Worm (Caenorhabditis elegans) whole organism, L4 larva: ENCODE results near the gene R02D3.8.

Experiments
- D1046.2 ChIP-seq: fragments of 200-800 bp; sonication (Bioruptor generic); IDR thresholded peaks from 2 replicates; pipeline ENCODE4 v1.3.6; 2022; ENCODE audit warnings: missing genetic modification characterization, missing compliant biosample characterization
- F37D6.2 ChIP-seq: sonication (generic microtip); optimal IDR thresholded peaks from 2 replicates; lab custom pipeline; 2016; ENCODE audit warnings: mild to moderate bottlenecking, missing genetic modification characterization, missing compliant biosample characterization
- F44E2.7 ChIP-seq: fragments of 200-800 bp; sonication (Bioruptor generic); IDR thresholded peaks from 2 replicates; pipeline ENCODE4 v2.1.2; 2022; ENCODE audit warnings: missing genetic modification characterization, missing compliant biosample characterization
- F49E8.2 ChIP-seq: sonication (generic microtip); optimal IDR thresholded peaks from 2 replicates; lab custom pipeline; 2016; ENCODE audit warnings: missing compliant biosample characterization, mild to moderate bottlenecking, missing genetic modification characterization, borderline replicate concordance
- R02D3.7 ChIP-seq: fragments of 150-350 bp; sonication (generic microtip); optimal IDR thresholded peaks from 3 replicates; lab custom pipeline; 2014; ENCODE audit warnings: missing biosample characterization, missing genetic modification characterization
- T20F7.1 ChIP-seq: fragments of 200-800 bp; sonication (Bioruptor generic); optimal IDR thresholded peaks from 2 replicates; lab custom pipeline; 2018; ENCODE audit warnings: mild to moderate bottlenecking, missing genetic modification characterization, missing compliant biosample characterization
- T26A8.4 ChIP-seq: fragments of 200-800 bp; sonication (Bioruptor generic); IDR thresholded peaks from 2 replicates; pipeline ENCODE4 v1.3.6; 2022; ENCODE audit warnings: missing genetic modification characterization, missing compliant biosample characterization
- Y105C5A.15 ChIP-seq: fragments of 200-800 bp; sonication (Bioruptor generic); IDR thresholded peaks from 2 replicates; pipeline ENCODE4 v1.3.6; 2022; ENCODE audit warnings: missing genetic modification characterization, missing compliant biosample characterization
- ZK337.2 ChIP-seq: fragments of 200-800 bp; sonication (Bioruptor generic); IDR thresholded peaks from 2 replicates; pipeline ENCODE4 v1.3.6; 2022; ENCODE audit warnings: missing genetic modification reagents, missing genetic modification characterization, missing compliant biosample characterization
- aha-1 ChIP-seq: fragments of 150-350 bp; peaks from one replicate; lab custom pipeline; 2014; ENCODE audit warnings: missing biosample characterization, missing genetic modification characterization
- ceh-82 ChIP-seq: sonication (generic microtip); optimal IDR thresholded peaks from 2 replicates; lab custom pipeline; 2017; ENCODE audit warnings: missing biosample characterization, missing genetic modification characterization
- ces-1 ChIP-seq: fragments of 150-350 bp; sonication (generic microtip); optimal IDR thresholded peaks from 4 replicates; lab custom pipeline; 2014; ENCODE audit warnings: missing biosample characterization, missing genetic modification reagents, missing genetic modification characterization
- ctbp-1 ChIP-seq: fragments of 200-800 bp; sonication (Bioruptor generic); IDR thresholded peaks from 2 replicates; pipeline ENCODE4 v1.3.6; 2022; ENCODE audit warnings: missing genetic modification reagents, missing genetic modification characterization, missing compliant biosample characterization
- dpl-1 ChIP-seq: fragments of 150-350 bp; optimal IDR thresholded peaks from 2 replicates; lab custom pipeline; 2014; ENCODE audit warnings: missing biosample characterization, missing genetic modification reagents, missing genetic modification characterization
- duxl-1 ChIP-seq: sonication (generic microtip); optimal IDR thresholded peaks from 2 replicates; lab custom pipeline; 2016; ENCODE audit warnings: mild to moderate bottlenecking, missing genetic modification characterization, moderate library complexity, missing compliant biosample characterization; ENCODE audit not compliant: poor library complexity
- dve-1 ChIP-seq: sonication (generic microtip); optimal IDR thresholded peaks from 2 replicates; lab custom pipeline; 2017; ENCODE audit warnings: antibody characterized with exemption, mild to moderate bottlenecking, missing genetic modification characterization, missing compliant biosample characterization; ENCODE audit not compliant: insufficient read depth
- egl-27 ChIP-seq: sonication (generic microtip); optimal IDR thresholded peaks from 3 replicates; lab custom pipeline; 2017; ENCODE audit warnings: missing biosample characterization, missing genetic modification reagents, missing genetic modification characterization
- fos-1 ChIP-seq: fragments of 150-350 bp; optimal IDR thresholded peaks from 2 replicates; lab custom pipeline; 2014; ENCODE audit warnings: missing biosample characterization, missing genetic modification characterization
- lin-13 ChIP-seq: fragments of 150-350 bp; optimal IDR thresholded peaks from 2 replicates; lab custom pipeline; 2014; ENCODE audit warnings: missing biosample characterization, missing genetic modification reagents, missing genetic modification characterization
- lin-29 ChIP-seq: fragments of 200-800 bp; sonication (Bioruptor generic); IDR thresholded peaks from 2 replicates; pipeline ENCODE4 v1.3.6; 2022; ENCODE audit warnings: missing genetic modification reagents, missing genetic modification characterization, missing compliant biosample characterization
- lin-38 ChIP-seq: fragments of 200-800 bp; sonication (Bioruptor generic); IDR thresholded peaks from 2 replicates; pipeline ENCODE4 v1.3.6; 2022; ENCODE audit warnings: missing genetic modification reagents, missing genetic modification characterization, missing compliant biosample characterization
- lin-39 ChIP-seq: fragments of 150-350 bp; optimal IDR thresholded peaks from 2 replicates; lab custom pipeline; 2014; ENCODE audit warnings: missing biosample characterization, missing genetic modification reagents, missing genetic modification characterization
- lsy-2 ChIP-seq, 2 experiments: fragments of 150-350 bp in 1 of 2; sonication (generic microtip) in 1 of 2; optimal IDR thresholded peaks; 2 replicates each; lab custom pipeline; 2014 to 2017; ENCODE audit warnings: missing biosample characterization in 2 of 2, missing genetic modification characterization in 2 of 2
- mes-2 ChIP-seq: sonication (generic microtip); optimal IDR thresholded peaks from 2 replicates; lab custom pipeline; 2016; ENCODE audit warnings: missing genotype, mild to moderate bottlenecking, missing genetic modification characterization, missing compliant biosample characterization; ENCODE audit not compliant: poor library complexity, severe bottlenecking
- mxl-2 ChIP-seq: fragments of 200-800 bp; sonication (Bioruptor generic); conservative IDR thresholded peaks from 2 replicates; pipeline ENCODE4 v1.3.6; 2022; ENCODE audit warnings: missing genetic modification reagents, missing genetic modification characterization, missing compliant biosample characterization
- nhr-102 ChIP-seq: sonication (generic microtip); optimal IDR thresholded peaks from 2 replicates; lab custom pipeline; 2016; ENCODE audit warnings: mild to moderate bottlenecking, missing genetic modification characterization, moderate library complexity, missing compliant biosample characterization
- nhr-237 ChIP-seq: sonication (generic microtip); optimal IDR thresholded peaks from 2 replicates; lab custom pipeline; 2017; ENCODE audit warnings: missing biosample characterization, missing genetic modification characterization
- nhr-25 ChIP-seq: sonication (generic microtip); optimal IDR thresholded peaks from 2 replicates; lab custom pipeline; 2017; ENCODE audit warnings: missing genetic modification characterization, mild to moderate bottlenecking, missing compliant biosample characterization, antibody characterized with exemption, moderate library complexity, borderline replicate concordance; ENCODE audit not compliant: insufficient read depth
- nhr-28 ChIP-seq: fragments of 150-350 bp; optimal IDR thresholded peaks from 2 replicates; lab custom pipeline; 2014; ENCODE audit warnings: missing biosample characterization, missing genetic modification characterization
- nhr-42 ChIP-seq: fragments of 200-800 bp; sonication (Bioruptor generic); IDR thresholded peaks from 2 replicates; pipeline ENCODE4 v1.3.6; 2022; ENCODE audit warnings: missing genetic modification characterization, missing compliant biosample characterization
- php-3 ChIP-seq: fragments of 200-800 bp; sonication (Bioruptor generic); IDR thresholded peaks from 2 replicates; pipeline ENCODE4 v1.3.6; 2022; ENCODE audit warnings: missing genetic modification reagents, missing genetic modification characterization, missing compliant biosample characterization
- pqm-1 ChIP-seq: sonication (generic microtip); optimal IDR thresholded peaks from 2 replicates; lab custom pipeline; 2017; ENCODE audit warnings: missing biosample characterization, missing genetic modification characterization
- rbr-2 ChIP-seq: sonication (generic microtip); optimal IDR thresholded peaks from 2 replicates; lab custom pipeline; 2016; ENCODE audit warnings: missing genotype, missing genetic modification characterization, missing compliant biosample characterization
- spr-3 ChIP-seq: fragments of 200-800 bp; sonication (Bioruptor generic); optimal IDR thresholded peaks from 2 replicates; lab custom pipeline; 2018; ENCODE audit warnings: mild to moderate bottlenecking, missing genetic modification characterization, missing compliant biosample characterization

Gene R02D3.8

DNA sequence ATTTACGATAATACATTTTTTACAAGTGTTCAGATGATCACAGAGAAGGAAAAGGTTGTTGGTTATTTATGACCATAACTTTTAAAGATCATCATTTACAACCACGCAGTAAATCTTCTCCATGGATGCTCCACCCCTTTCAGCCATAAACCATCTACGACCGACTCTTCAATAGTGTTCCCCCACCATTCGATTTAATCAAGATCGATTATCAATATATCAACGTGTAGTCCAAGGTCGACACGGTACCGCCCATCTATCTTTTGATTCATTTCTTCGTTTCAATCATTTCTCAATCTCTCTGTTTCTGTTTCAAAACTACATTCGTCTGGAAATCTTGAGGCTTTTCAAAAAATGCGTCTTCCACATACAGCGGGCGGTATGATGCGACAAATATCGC is 12.2 kb downstream of the R02D3.8 start, which contains the start of gene aass-1:
aass-1 (plus strand) TSS at position 301 of the 400 bp plus-strand sequence.
- TF ChIP-seq R02D3.7: peak; percentile 6
- peak; percentile 5 for TF ChIP-seq nhr-28 (tag; lab: Kevin White, UChicago)
- TF ChIP-seq fos-1 (tag; lab: Kevin White, UChicago): no peak
- TF ChIP-seq, all 104 proteins: peak for 2

DNA sequence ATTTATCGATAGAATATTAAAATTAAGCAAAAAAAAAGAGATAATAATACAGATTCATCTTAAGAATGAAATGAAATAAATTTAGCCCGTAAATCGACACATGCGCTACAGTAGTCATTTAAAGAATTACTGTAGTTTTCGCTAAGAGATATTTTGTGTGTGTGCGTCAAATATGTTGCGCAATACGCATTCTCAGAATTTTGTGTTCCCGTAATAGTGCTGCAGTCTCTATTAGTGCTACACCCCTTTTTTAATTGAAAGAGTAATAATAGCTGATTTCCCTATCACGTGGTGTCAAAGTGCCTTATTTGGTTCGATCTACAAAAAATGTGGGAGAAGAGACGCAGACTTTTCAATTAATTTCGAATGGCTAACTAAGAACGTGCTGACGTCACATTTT is 12.7 kb downstream of the R02D3.8 start:
- TF ChIP-seq nhr-102 (tag; lab: Kevin White, UChicago) (no peak), F44E2.7 (no peak), ctbp-1 (GFP tag; lab: Robert Waterston, UW) (no peak), ces-1 (no peak), lin-39 (tag; lab: Kevin White, UChicago) (no peak), nhr-25 (tag; lab: Kevin White, UChicago) (no peak), aha-1 (tag; lab: Kevin White, UChicago) (no peak), mxl-2 (GFP tag; lab: Robert Waterston, UW) (no peak), F37D6.2 (tag; lab: Kevin White, UChicago) (no peak), ceh-82 (no peak), T20F7.1 (no peak), F49E8.2 (tag; lab: Kevin White, UChicago) (no peak)

DNA sequence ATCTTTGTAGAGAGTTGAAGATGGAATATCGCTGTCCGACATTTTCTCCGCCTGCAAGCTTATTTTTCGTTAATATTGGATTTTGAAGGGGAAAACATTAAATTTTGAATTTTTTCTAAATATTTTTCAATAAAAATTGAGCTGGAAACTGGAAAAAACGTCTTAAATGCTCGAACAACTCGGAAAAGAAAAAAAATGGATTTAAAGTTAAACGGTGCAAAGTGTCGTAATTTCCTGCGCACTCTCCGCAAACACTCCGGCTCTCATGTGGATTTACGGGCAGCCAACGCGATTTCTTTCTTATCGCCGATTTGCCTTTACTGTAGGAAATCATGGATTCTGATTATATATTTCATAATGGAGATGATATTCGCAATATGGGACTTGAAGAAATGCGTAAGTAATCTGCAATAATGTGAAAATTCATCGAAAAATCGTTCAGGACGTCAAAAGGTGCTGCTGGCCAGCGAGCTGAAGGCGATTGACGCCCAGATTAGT is 16.7 kb downstream of the R02D3.8 start, which contains the start of the genes fnta-1 and cogc-8:
fnta-1 (minus strand) TSS at position 51 of the 498 bp plus-strand sequence.
cogc-8 (plus strand) TSS at position 195 of the 498 bp plus-strand sequence.
- TF ChIP-seq F44E2.7: no peak
- peak; percentile 85 for TF ChIP-seq aha-1 (tag; lab: Kevin White, UChicago)
- peak; percentile 62 for TF ChIP-seq mes-2 (tag; lab: Kevin White, UChicago)
- TF ChIP-seq ZK337.2: no peak
- no peak for TF ChIP-seq duxl-1 (tag; lab: Kevin White, UChicago)
- TF ChIP-seq T26A8.4 (GFP tag; lab: Robert Waterston, UW): no peak
- TF ChIP-seq rbr-2 (tag; lab: Kevin White, UChicago): no peak
- TF ChIP-seq pqm-1 (tag; lab: Kevin White, UChicago): no peak
- TF ChIP-seq dve-1: peak; percentile 48
- no peak for TF ChIP-seq nhr-237 (tag; lab: Kevin White, UChicago)
- no peak for TF ChIP-seq T20F7.1
- TF ChIP-seq php-3 (GFP tag; lab: Robert Waterston, UW): no peak
- no peak for TF ChIP-seq D1046.2 (GFP tag; lab: Robert Waterston, UW)
- TF ChIP-seq lin-29: no peak
- TF ChIP-seq R02D3.7: peak; percentile 88
- TF ChIP-seq F49E8.2 (tag; lab: Kevin White, UChicago): no peak
- TF ChIP-seq Y105C5A.15 (GFP tag; lab: Robert Waterston, UW): no peak
- TF ChIP-seq lsy-2 (tag; optimal IDR thresholded peaks at IDR 0.05; lab: Kevin White, UChicago): peak in 1 of 2 experiments; percentile 37
- TF ChIP-seq egl-27 (tag; lab: Kevin White, UChicago): no peak
- TF ChIP-seq dpl-1 (GFP tag; lab: Kevin White, UChicago): peak; percentile 49
- TF ChIP-seq lin-13 (GFP tag; lab: Kevin White, UChicago): no peak
- TF ChIP-seq spr-3 (GFP tag; lab: Kevin White, UChicago): no peak
- TF ChIP-seq nhr-42 (GFP tag; lab: Robert Waterston, UW): no peak

DNA sequence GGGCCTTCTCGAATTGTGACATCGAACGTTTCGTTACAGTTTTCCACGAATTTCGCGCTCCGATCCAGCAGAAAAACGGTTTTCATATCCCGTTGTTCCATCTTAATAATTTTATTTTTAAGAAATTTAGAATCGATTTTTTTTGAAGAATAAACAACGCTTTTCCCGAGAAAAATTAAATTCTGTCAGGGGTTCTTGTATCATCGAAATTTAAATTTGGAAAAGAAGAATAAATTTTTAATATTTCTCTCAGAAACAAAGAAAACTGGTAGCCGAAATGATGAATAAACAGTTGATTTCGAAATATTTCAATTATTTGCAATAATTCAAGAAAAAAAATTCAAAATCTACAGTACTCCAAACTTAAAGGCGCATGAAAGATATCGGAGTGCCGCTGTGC is 19.7 kb downstream of the R02D3.8 start, which contains the start of gene ints-13:
ints-13 (minus strand) TSS at position 101 of the 400 bp plus-strand sequence.
- no peak for TF ChIP-seq fos-1 (tag; lab: Kevin White, UChicago)
- peak; percentile 11; the same call in 1 of the 2 replicates for TF ChIP-seq lin-38
